Worm (Caenorhabditis elegans): ENCODE measurements around the gene F35E8.6.

DNA sequence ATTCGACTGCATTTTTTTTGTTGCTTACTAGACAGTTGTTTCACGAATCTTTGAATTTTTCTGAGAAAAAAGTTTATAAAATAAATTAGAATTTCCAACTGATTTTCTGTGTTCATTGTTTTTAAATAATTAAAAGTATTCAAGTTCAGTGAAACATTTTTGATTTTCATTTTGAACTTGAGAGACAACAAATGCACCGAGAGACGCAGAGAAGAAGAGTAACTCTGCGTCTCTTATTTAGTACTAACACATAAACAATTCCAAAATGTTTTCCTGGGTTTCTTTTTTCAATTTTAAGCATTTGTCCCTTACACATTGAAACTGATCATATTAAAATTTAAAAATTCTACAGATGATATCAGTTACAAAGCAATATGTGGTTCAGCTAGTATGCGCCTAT is 47.5 kb downstream of the F35E8.6 start:
- no peak for TF ChIP-seq dao-5 (tag; optimal IDR thresholded peaks at IDR 0.05)
- no peak for TF ChIP-seq him-1 (tag; optimal IDR thresholded peaks at IDR 0.05)

All from whole organism, L4/young adult.